Worm (Caenorhabditis elegans): ENCODE data around the gene emb-4.
A peak's percentile ranks its signal among the peaks of the same experiment; 100 is the strongest.

emb-4 gene

DNA sequence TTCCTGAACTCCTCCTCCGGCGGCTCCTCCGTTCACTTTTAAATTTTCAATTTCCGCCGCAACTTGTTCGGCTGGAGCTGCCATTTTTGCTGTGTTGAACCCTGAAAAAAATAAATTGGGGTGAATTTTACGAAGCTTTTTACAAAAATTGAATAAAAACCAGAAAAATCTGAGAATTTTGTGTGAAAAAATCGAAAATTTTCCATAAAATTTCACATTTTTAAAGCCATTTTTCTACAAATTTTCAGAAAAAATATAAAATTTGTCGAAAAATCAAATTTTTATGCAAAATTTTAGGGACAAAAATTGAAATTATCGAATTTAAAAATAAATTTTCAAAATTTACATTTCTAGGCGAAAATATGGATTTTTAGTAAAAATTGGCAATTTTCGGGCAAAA is 35.7 kb downstream of the emb-4 start, which contains the start of gene wars-1:
wars-1 (minus strand) TSS at position 101 of the 400 bp plus-strand sequence.
- no peak for TF ChIP-seq mes-2 (tag; optimal IDR thresholded peaks at IDR 0.05; ENCODE audit: poor library complexity, severe bottlenecking)
- TF ChIP-seq unc-62 (GFP tag; optimal IDR thresholded peaks at IDR 0.05 in 1 of 2): peak in 1 of 2 experiments; percentile 1
- no peak for TF ChIP-seq unc-62 (tag; optimal IDR thresholded peaks at IDR 0.05)

DNA sequence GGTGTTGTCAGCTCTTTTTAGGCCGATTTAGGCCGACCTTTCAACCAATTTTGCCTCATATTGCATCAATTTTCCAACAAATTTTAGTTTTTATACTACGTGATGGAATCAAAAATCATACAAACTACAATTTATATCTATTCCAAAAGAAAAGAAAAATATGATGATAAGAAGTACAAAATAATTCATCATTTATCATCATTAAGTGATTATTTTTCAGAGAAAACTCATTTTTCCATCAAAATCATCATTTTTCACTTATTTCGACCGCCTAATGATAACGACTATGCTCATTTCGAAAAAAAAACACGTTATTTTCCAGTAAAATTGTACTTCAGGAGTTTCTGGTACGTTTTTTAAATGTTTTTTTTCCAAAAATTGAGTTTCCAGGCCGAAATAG is 40.0 kb downstream of the emb-4 start:
- TF ChIP-seq cey-2 (tag; optimal IDR thresholded peaks at IDR 0.05; ENCODE audit: borderline replicate concordance, insufficient read depth) (no peak), nhr-28 (tag; optimal IDR thresholded peaks at IDR 0.05) (peak; percentile 6)

DNA sequence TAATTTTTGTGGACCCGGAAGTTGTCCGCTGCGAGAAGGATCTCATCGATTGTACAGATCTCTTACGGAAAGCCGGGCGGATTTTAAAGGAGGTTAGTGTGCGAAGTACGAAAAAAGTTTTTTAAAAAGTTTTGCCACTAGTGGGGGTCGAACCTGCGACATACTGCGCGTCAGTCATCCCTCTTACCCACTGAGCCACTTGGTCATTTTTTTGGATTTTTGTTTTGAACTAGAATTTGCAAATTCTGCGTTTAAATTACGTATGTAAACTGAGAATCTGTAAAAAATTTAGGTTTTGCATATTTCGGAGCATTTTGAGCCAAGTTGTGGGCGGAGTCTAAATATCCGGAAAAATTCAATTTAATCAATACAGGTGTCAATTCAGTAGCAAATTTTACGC is 46.2 kb downstream of the emb-4 start:
- TF ChIP-seq pqm-1 (tag; optimal IDR thresholded peaks at IDR 0.05) (no peak), lin-13 (GFP tag; optimal IDR thresholded peaks at IDR 0.05) (no peak), mdt-29 (GFP tag; IDR thresholded peaks at IDR 0.05) (no peak), daf-19 (GFP tag; conservative IDR thresholded peaks at IDR 0.05) (no peak), ceh-20 (GFP tag; IDR thresholded peaks at IDR 0.05) (no peak), ZK546.5 (tag; optimal IDR thresholded peaks at IDR 0.05) (no peak), jun-1 (tag; optimal IDR thresholded peaks at IDR 0.05) (no peak), nhr-42 (GFP tag; IDR thresholded peaks at IDR 0.05) (no peak), egl-43 (GFP tag; IDR thresholded peaks at IDR 0.05) (no peak), nhr-77 (tag; optimal IDR thresholded peaks at IDR 0.05) (no peak), lsy-2 (tag; optimal IDR thresholded peaks at IDR 0.05) (no peak), unc-62 (GFP tag; optimal IDR thresholded peaks at IDR 0.05 in 1 of 2) (no peak), unc-62 (tag; optimal IDR thresholded peaks at IDR 0.05) (no peak), set-16 (GFP tag; IDR thresholded peaks at IDR 0.05) (no peak), gei-8 (GFP tag; optimal IDR thresholded peaks at IDR 0.05) (no peak), F37D6.2 (tag; optimal IDR thresholded peaks at IDR 0.05) (no peak)

DNA sequence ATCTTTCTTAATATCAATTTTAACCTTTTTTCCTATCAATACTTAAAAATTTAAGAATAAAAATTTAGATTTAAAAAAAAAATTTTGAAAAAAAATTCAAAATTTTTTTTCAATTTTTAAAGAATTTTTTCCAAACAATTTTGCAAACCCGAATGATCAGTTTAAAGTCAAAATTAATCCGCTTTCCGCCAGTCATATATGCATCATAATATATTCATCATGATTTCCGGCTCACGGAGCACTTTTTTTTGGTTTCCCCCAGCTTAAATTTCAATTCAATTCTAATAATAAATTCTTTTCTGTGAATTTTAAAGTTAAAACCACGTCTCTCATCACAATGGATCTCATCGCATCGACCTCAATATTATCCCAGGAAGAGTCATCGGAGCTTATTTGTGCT is 48.3 kb downstream of the emb-4 start, which contains the start of gene nhr-230:
nhr-230 (plus strand) TSS at position 301 of the 400 bp plus-strand sequence.
- no peak for TF ChIP-seq ZK337.2 (GFP tag; IDR thresholded peaks at IDR 0.05)
- TF ChIP-seq tag-97 (GFP tag; IDR thresholded peaks at IDR 0.05): no peak
- no peak for TF ChIP-seq ctbp-1 (GFP tag; IDR thresholded peaks at IDR 0.05)
- TF ChIP-seq lsy-2 (tag; optimal IDR thresholded peaks at IDR 0.05): no peak
- no peak for TF ChIP-seq duxl-1 (tag; optimal IDR thresholded peaks at IDR 0.05; ENCODE audit: poor library complexity)
- TF ChIP-seq lir-3 (tag; optimal IDR thresholded peaks at IDR 0.05): no peak
- TF ChIP-seq nhr-42 (GFP tag; IDR thresholded peaks at IDR 0.05): no peak
- no peak for TF ChIP-seq dmd-8 (GFP tag; IDR thresholded peaks at IDR 0.05)
- no peak for TF ChIP-seq ceh-44 (GFP tag; IDR thresholded peaks at IDR 0.05)
- no peak for TF ChIP-seq zfp-2 (tag; optimal IDR thresholded peaks at IDR 0.05)
- TF ChIP-seq ama-1 (optimal IDR thresholded peaks at IDR 0.05): no peak
- no peak for TF ChIP-seq mes-2 (tag; optimal IDR thresholded peaks at IDR 0.05; ENCODE audit: poor library complexity, severe bottlenecking)
- TF ChIP-seq D1046.2 (GFP tag; IDR thresholded peaks at IDR 0.05): no peak

DNA sequence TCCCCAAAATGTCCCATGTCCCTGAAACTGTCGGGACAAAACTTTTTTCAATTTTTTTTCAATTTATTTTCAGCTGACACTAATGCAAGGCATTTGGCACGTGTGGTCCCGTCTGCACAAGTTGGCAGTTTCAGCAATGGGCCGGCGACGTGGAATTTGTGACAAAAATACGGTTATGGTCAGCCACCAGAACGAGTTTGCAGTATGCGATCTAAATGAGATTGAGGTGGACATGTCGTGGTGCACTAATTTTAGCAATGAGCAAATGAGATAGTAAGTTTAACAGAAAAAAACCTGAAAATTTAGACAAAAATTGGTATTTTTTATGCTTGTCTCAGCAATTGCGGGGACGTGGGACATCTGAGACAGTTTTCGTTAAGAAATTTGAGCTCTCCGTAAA is 52.3 kb downstream of the emb-4 start:
- TF ChIP-seq dmd-8 (GFP tag; IDR thresholded peaks at IDR 0.05): no peak
- no peak for TF ChIP-seq pqm-1 (tag; optimal IDR thresholded peaks at IDR 0.05)
- TF ChIP-seq php-3 (GFP tag; IDR thresholded peaks at IDR 0.05): no peak
- peak in 1 of 2 experiments; percentile 50 for TF ChIP-seq unc-62 (GFP tag; optimal IDR thresholded peaks at IDR 0.05 in 1 of 2)
- no peak for TF ChIP-seq unc-62 (tag; optimal IDR thresholded peaks at IDR 0.05)

DNA sequence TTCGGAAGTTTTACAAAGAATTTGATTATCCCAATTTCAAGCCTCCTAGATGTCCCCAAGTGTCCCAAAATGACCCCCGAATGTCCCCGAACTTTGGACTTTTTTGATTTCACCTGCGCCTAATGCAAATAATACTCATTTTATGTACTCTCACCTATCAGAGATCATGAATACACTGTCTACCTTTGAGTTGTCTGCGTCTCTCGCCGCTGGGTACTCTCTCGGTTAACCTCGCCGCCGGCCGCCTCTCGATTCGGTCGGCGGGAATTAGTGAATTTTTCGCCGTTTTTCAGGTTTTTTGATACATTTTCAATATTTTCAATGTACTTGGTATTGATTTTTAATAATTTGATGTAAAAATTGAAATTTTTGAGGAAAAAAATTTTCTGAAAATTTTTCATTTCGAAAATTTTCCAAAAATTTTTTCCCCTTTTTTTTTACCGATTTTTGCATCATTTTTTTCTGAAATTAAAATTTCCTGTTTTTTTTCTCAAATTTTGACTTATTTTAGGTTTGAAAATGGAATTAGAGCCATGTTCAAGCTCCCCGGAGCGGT is 55.9 kb downstream of the emb-4 start, which contains the start of gene nhr-65:
nhr-65 (plus strand) TSS at position 506 of the 556 bp plus-strand sequence.
- TF ChIP-seq nhr-28 (tag; optimal IDR thresholded peaks at IDR 0.05) (peak; percentile 48), hmg-1.1 (GFP tag; IDR thresholded peaks at IDR 0.05) (peak; percentile 22; the same call in 1 of the 2 replicates), daf-16 (GFP tag; optimal IDR thresholded peaks at IDR 0.05) (no peak), daf-16 (tag; optimal IDR thresholded peaks at IDR 0.05) (peak; percentile 71), ceh-82 (tag; optimal IDR thresholded peaks at IDR 0.05) (no peak), sdz-12 (GFP tag; optimal IDR thresholded peaks at IDR 0.05) (no peak), dve-1 (tag; optimal IDR thresholded peaks at IDR 0.05; ENCODE audit: insufficient read depth) (peak; percentile 64), Y5F2A.4 (GFP tag; optimal IDR thresholded peaks at IDR 0.05) (no peak), mes-2 (tag; optimal IDR thresholded peaks at IDR 0.05; ENCODE audit: poor library complexity, severe bottlenecking) (peak; percentile 52), ztf-11 (tag; optimal IDR thresholded peaks at IDR 0.05) (no peak), dmd-6 (GFP tag; IDR thresholded peaks at IDR 0.05) (peak; percentile 64), F44E2.7 (GFP tag; IDR thresholded peaks at IDR 0.05) (no peak), lim-7 (GFP tag; IDR thresholded peaks at IDR 0.05) (no peak), hif-1 (tag; optimal IDR thresholded peaks at IDR 0.05) (peak in 1 of 2 experiments; percentile 4)
